Worm (Caenorhabditis elegans): ENCODE results near the gene glrx-5.

The glrx-5 gene

ce11 chrIII:12366989-12367557 is 6.6 kb downstream of the glrx-5 start, which contains the start of gene Y75B8A.33:
Gene Y75B8A.33, minus strand, starts transcription at chrIII:12367373.
- TF ChIP-seq nhr-23 (tag; optimal IDR thresholded peaks at IDR 0.05), result peak; percentile 21
- TF ChIP-seq ama-1 (optimal IDR thresholded peaks at IDR 0.05), result peak; percentile 63
- TF ChIP-seq elt-2 (tag; optimal IDR thresholded peaks at IDR 0.05), result peak; percentile 29
- no peak for TF ChIP-seq elt-3 (tag; optimal IDR thresholded peaks at IDR 0.05)

DNA sequence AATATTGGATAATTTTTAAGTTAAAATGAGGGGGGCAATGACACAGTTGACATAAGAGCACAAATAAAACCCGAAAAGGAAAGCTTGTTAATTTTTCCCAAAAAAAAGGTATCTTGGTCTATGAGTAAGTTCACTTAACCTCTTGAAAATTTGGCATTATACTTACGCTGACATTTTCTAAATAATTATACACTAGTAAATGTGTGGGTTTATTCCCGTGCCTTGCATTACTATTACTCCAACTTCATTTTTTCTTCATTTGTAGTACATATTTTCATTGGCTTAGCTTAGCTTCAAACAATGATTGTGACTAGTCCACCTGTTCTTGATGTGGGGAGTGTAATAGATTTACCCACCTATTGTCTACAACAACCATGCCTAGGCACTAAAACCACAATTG is 14.4 kb downstream of the glrx-5 start, which contains the start of gene Y75B8A.34:
Y75B8A.34 (plus strand) TSS at position 301 of the 400 bp plus-strand sequence.
- TF ChIP-seq pqm-1 (tag; optimal IDR thresholded peaks at IDR 0.05) (no peak), aly-2 (tag; optimal IDR thresholded peaks at IDR 0.05) (no peak), ceh-82 (tag; optimal IDR thresholded peaks at IDR 0.05) (no peak), ztf-11 (tag; optimal IDR thresholded peaks at IDR 0.05) (no peak), elt-3 (tag; optimal IDR thresholded peaks at IDR 0.05) (no peak), mdl-1 (tag; optimal IDR thresholded peaks at IDR 0.05) (no peak), nhr-77 (tag; optimal IDR thresholded peaks at IDR 0.05) (no peak), eor-1 (tag; optimal IDR thresholded peaks at IDR 0.05) (no peak), nhr-28 (tag; optimal IDR thresholded peaks at IDR 0.05) (no peak), unc-39 (tag; optimal IDR thresholded peaks at IDR 0.05) (no peak), tbx-2 (tag; optimal IDR thresholded peaks at IDR 0.05) (no peak), nhr-23 (tag; optimal IDR thresholded peaks at IDR 0.05) (no peak), nfya-1 (tag; optimal IDR thresholded peaks at IDR 0.05; ENCODE audit: insufficient read depth) (no peak), daf-12 (tag; optimal IDR thresholded peaks at IDR 0.05) (no peak), ceh-28 (tag; optimal IDR thresholded peaks at IDR 0.05) (no peak), unc-62 (GFP tag; optimal IDR thresholded peaks at IDR 0.05) (no peak), ceh-16 (tag; optimal IDR thresholded peaks at IDR 0.05) (no peak), snpc-4 (tag; optimal IDR thresholded peaks at IDR 0.05) (no peak), fos-1 (tag; optimal IDR thresholded peaks at IDR 0.05) (no peak)

ce11 chrIII:12358461-12358860 is 15.2 kb downstream of the glrx-5 start, which contains the start of gene Y75B8A.32:
Gene Y75B8A.32, minus strand, starts transcription at chrIII:12358561.
- TF ChIP-seq nhr-76 (tag; optimal IDR thresholded peaks at IDR 0.05), result no peak
- no peak for TF ChIP-seq sea-2 (GFP tag; optimal IDR thresholded peaks at IDR 0.05)
- TF ChIP-seq mdl-1 (tag; optimal IDR thresholded peaks at IDR 0.05), result no peak
- TF ChIP-seq nhr-12 (tag; optimal IDR thresholded peaks at IDR 0.05), result no peak
- no peak for TF ChIP-seq ztf-11 (tag; optimal IDR thresholded peaks at IDR 0.05)
- TF ChIP-seq jun-1 (tag; optimal IDR thresholded peaks at IDR 0.05), result no peak
- no peak for TF ChIP-seq R02D3.7 (tag; optimal IDR thresholded peaks at IDR 0.05)
- TF ChIP-seq ceh-9 (tag; optimal IDR thresholded peaks at IDR 0.05), result no peak
- TF ChIP-seq ama-1 (optimal IDR thresholded peaks at IDR 0.05), result no peak
- no peak for TF ChIP-seq skn-1 (tag; optimal IDR thresholded peaks at IDR 0.05)
- TF ChIP-seq ZK546.5 (tag; optimal IDR thresholded peaks at IDR 0.05), result no peak
- no peak for TF ChIP-seq lin-39 (tag; optimal IDR thresholded peaks at IDR 0.05)
- no peak for TF ChIP-seq nhr-43 (tag; optimal IDR thresholded peaks at IDR 0.05; ENCODE audit: poor library complexity, severe bottlenecking)

- TF ChIP-seq nhr-11 (tag; optimal IDR thresholded peaks at IDR 0.05), result no peak
- TF ChIP-seq nhr-67 (tag; optimal IDR thresholded peaks at IDR 0.05), result no peak
- TF ChIP-seq nhr-43 (tag; optimal IDR thresholded peaks at IDR 0.05; ENCODE audit: poor library complexity, severe bottlenecking), result no peak
- no peak for TF ChIP-seq eor-1 (tag; optimal IDR thresholded peaks at IDR 0.05)
- TF ChIP-seq nhr-25 (tag; optimal IDR thresholded peaks at IDR 0.05), result no peak
- TF ChIP-seq lsy-12 (tag; optimal IDR thresholded peaks at IDR 0.05), result no peak
- TF ChIP-seq egl-5 (tag; optimal IDR thresholded peaks at IDR 0.05), result no peak
- TF ChIP-seq fkh-10 (GFP tag; optimal IDR thresholded peaks at IDR 0.05), result no peak
- no peak for TF ChIP-seq hmg-11 (tag; optimal IDR thresholded peaks at IDR 0.05)
- TF ChIP-seq elt-1 (tag; optimal IDR thresholded peaks at IDR 0.05), result no peak
- no peak for TF ChIP-seq pha-4 (tag; optimal IDR thresholded peaks at IDR 0.05)
- TF ChIP-seq tbx-2 (tag; optimal IDR thresholded peaks at IDR 0.05), result no peak
Observed at ce11 chrIII:12356588-12356987, 17.1 kb downstream of the glrx-5 start.

Measured in whole organism, L3 larva.